Fruit fly (Drosophila melanogaster) S2 (cell line): ENCODE results near the gene Gfat2.

Experiments used
- CG8478 ChIP-seq: fragments of >200 bp; optimal IDR thresholded peaks from 2 replicates; lab custom pipeline; 2018
- CTCF ChIP-seq, 2 experiments: fragments of >200 bp; optimal IDR thresholded peaks; 2 replicates each; lab custom pipeline; 2018

The Gfat2 gene

DNA sequence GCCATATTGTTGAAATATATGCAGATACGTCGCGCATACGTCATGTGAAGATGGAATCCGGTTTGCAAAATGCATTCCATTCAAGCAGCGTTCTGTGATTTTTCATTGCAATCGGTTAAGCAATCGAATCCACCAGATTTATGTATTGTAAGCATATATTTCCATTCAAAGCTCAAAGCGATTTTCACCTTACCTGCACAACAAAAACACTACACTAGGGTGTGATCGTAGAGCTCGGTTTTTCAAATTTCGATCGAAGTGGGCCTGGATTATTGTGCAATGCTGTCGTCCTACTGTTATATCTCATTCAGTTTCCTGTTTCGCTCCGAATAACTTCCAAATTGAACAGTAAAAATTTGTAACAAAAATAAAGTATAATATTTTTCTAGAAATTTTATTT lies 48.5 kb downstream of the Gfat2 start, which contains the start of gene Mst98Ca:
Gene Mst98Ca (plus strand): TSS at position 301 of the 400 bp plus-strand sequence.
- TF ChIP-seq CTCF (optimal IDR thresholded peaks at IDR 0.05; lab: Kevin White, UChicago) (no peak), CG8478 (no peak)
